Worm (Caenorhabditis elegans) whole organism, L1 larva: ENCODE data around the gene sorb-1.

Experiments used
- alr-1 ChIP-seq: fragments of 200-800 bp; sonication (Bioruptor generic); optimal IDR thresholded peaks from 2 replicates; lab custom pipeline; 2018; ENCODE audit warnings: borderline replicate concordance, mild to moderate bottlenecking, missing genetic modification characterization, missing compliant biosample characterization
- ces-1 ChIP-seq: fragments of 150-350 bp; optimal IDR thresholded peaks from 2 replicates; lab custom pipeline; 2014; ENCODE audit warnings: missing biosample characterization, missing genetic modification reagents, missing genetic modification characterization
- efl-1 ChIP-seq, 4 experiments: fragments of 150-350 bp; optimal IDR thresholded peaks in 3 of 4; peaks in 1 of 4; 1 replicate in 1 of 4; 2 replicates in 3 of 4; lab custom pipeline; 2014; ENCODE audit warnings: missing biosample characterization in 2 of 4, missing genetic modification characterization in 2 of 4, missing genetic modification reagents in 2 of 4
- fos-1 ChIP-seq: fragments of 150-350 bp; optimal IDR thresholded peaks from 2 replicates; lab custom pipeline; 2014; ENCODE audit warnings: missing biosample characterization, missing genetic modification characterization
- hlh-4 ChIP-seq: sonication (generic microtip); optimal IDR thresholded peaks from 2 replicates; lab custom pipeline; 2016; ENCODE audit warnings: mild to moderate bottlenecking, missing genetic modification characterization, missing compliant biosample characterization
- nhr-11 ChIP-seq: fragments of 150-350 bp; optimal IDR thresholded peaks from 2 replicates; lab custom pipeline; 2014; ENCODE audit warnings: missing biosample characterization, missing genetic modification characterization
- nhr-237 ChIP-seq: fragments of 150-350 bp; optimal IDR thresholded peaks from 2 replicates; lab custom pipeline; 2014; ENCODE audit warnings: missing biosample characterization, missing genetic modification characterization
- nhr-77 ChIP-seq: fragments of 150-350 bp; optimal IDR thresholded peaks from 2 replicates; lab custom pipeline; 2014; ENCODE audit warnings: missing biosample characterization, missing genetic modification characterization
- zag-1 ChIP-seq: fragments of 150-350 bp; optimal IDR thresholded peaks from 2 replicates; lab custom pipeline; 2014; ENCODE audit warnings: missing biosample characterization, missing genetic modification characterization
- ztf-11 ChIP-seq, 2 experiments: sonication (generic microtip); optimal IDR thresholded peaks; 2 replicates each; lab custom pipeline; 2016 to 2017; ENCODE audit warnings: missing genetic modification characterization in 2 of 2, missing biosample characterization in 1 of 2, missing compliant biosample characterization in 1 of 2
- ztf-4 ChIP-seq: fragments of 150-350 bp; optimal IDR thresholded peaks from 2 replicates; lab custom pipeline; 2014; ENCODE audit warnings: missing biosample characterization, missing genetic modification characterization

ce11 chrIV:13778710-13779109 is 28.6 kb downstream of the sorb-1 start, which contains the start of gene gly-10:
- TF ChIP-seq ztf-11 (tag; optimal IDR thresholded peaks at IDR 0.05; lab: Kevin White, UChicago) (no peak), hlh-4 (tag; lab: Kevin White, UChicago) (no peak), nhr-77 (no peak), alr-1 (no peak), nhr-237 (no peak), efl-1 (optimal IDR thresholded peaks at IDR 0.05; lab: Kevin White, UChicago) (no peak), efl-1 (GFP tag; optimal IDR thresholded peaks at IDR 0.05 in 1 of 2; lab: Kevin White, UChicago) (no peak), ces-1 (GFP tag; lab: Kevin White, UChicago) (no peak), zag-1 (tag; lab: Kevin White, UChicago) (no peak), nhr-11 (tag; lab: Kevin White, UChicago) (no peak), ztf-4 (no peak), fos-1 (tag; lab: Kevin White, UChicago) (no peak)
